Fruit fly (Drosophila melanogaster) whole organism, pupa: Measurements from ENCODE around the gene Chd64.

Experiments
- CG13204 ChIP-seq: fragments of 200-800 bp; sonication (Bioruptor generic); optimal IDR thresholded peaks from 2 replicates; lab custom pipeline; 2018; ENCODE audit warnings: missing biosample characterization, mild to moderate bottlenecking, missing genetic modification characterization, moderate library complexity
- CG15710 ChIP-seq: fragments of 200-800 bp; sonication (Bioruptor generic); optimal IDR thresholded peaks from 2 replicates; lab custom pipeline; 2018; ENCODE audit warnings: missing biosample characterization, mild to moderate bottlenecking, missing genetic modification characterization, moderate library complexity
- CG17806 ChIP-seq: fragments of 200-800 bp; sonication (Bioruptor generic); optimal IDR thresholded peaks from 2 replicates; lab custom pipeline; 2018; ENCODE audit warnings: missing biosample characterization, mild to moderate bottlenecking, missing genetic modification characterization, moderate library complexity
- EcR ChIP-seq: fragments of 200-800 bp; sonication (Bioruptor generic); optimal IDR thresholded peaks from 3 replicates; lab custom pipeline; 2019; ENCODE audit warnings: missing biosample characterization, missing genetic modification characterization, mild to moderate bottlenecking, moderate library complexity, missing genetic modification reagents
- Pif1A ChIP-seq: fragments of 200-800 bp; sonication (Bioruptor generic); optimal IDR thresholded peaks from 3 replicates; lab custom pipeline; 2016; ENCODE audit warnings: missing biosample characterization, missing genetic modification characterization
- Snoo ChIP-seq: fragments of 200-800 bp; sonication (Bioruptor generic); optimal IDR thresholded peaks from 3 replicates; lab custom pipeline; 2017; ENCODE audit warnings: missing biosample characterization, mild to moderate bottlenecking, missing genetic modification characterization, inconsistent platforms
- fd96Ca ChIP-seq: fragments of 200-800 bp; sonication (Bioruptor generic); IDR thresholded peaks from 3 replicates; pipeline ENCODE4 v1.3.6; 2022; ENCODE audit warnings: missing biosample characterization, missing genetic modification characterization

dm6 chr3L:4108072-4108843, 13.9 kb downstream of the Chd64 start, which contains the start of gene Ack:
- peak; percentile 17 for TF ChIP-seq CG13204
- no peak; the same call in 2 of the 3 replicates for TF ChIP-seq fd96Ca (GFP tag; lab: Robert Waterston, UW)
- no peak for TF ChIP-seq EcR (GFP tag; lab: Kevin White, UChicago)
- no peak for TF ChIP-seq Pif1A (GFP tag; lab: Kevin White, UChicago)
- no peak for TF ChIP-seq CG17806 (tag; lab: Kevin White, UChicago)
- no peak for TF ChIP-seq CG15710 (tag; lab: Kevin White, UChicago)
- no peak for TF ChIP-seq Snoo (tag; lab: Kevin White, UChicago)
